Fruit fly (Drosophila melanogaster): ENCODE results near the gene CG11342.

DNA sequence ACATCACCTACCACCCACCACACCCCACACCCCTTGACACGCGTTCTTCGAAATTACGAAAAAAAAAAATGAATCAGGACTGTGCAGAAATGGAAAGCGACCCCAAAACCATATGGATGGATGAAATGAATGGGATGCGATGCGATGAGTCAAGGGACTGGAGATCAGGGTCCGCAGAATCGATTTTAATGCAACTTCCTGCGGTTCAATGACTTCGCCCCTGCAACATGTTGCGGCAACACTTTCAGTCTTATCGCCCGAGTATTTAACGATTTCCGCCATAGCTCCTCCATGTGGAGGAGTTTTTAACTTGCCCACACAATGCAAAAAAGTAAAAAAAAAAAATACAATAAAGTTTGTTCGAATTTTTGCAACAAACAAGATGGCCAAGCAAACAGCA, 14.6 kb downstream of the CG11342 start:
- no peak for TF ChIP-seq cic (GFP tag; optimal IDR thresholded peaks at IDR 0.05)
- no peak for TF ChIP-seq CG11617 (GFP tag; optimal IDR thresholded peaks at IDR 0.05)
